Worm (Caenorhabditis elegans) whole organism, young adult: ENCODE data around the gene F14D2.5.

ENCODE experiments used
- B0035.1 ChIP-seq: sonication (generic microtip); optimal IDR thresholded peaks from 2 replicates; lab custom pipeline; 2016; ENCODE audit warnings: missing genetic modification characterization, mild to moderate bottlenecking, missing compliant biosample characterization, missing genotype, missing genetic modification reagents
- C06A6.2 ChIP-seq: fragments of 200-800 bp; sonication (Bioruptor generic); conservative IDR thresholded peaks from 2 replicates; pipeline ENCODE4 v1.3.6; 2022; ENCODE audit warnings: missing genetic modification characterization, missing compliant biosample characterization
- F22D6.2 ChIP-seq: sonication (generic microtip); optimal IDR thresholded peaks from 2 replicates; lab custom pipeline; 2016; ENCODE audit warnings: mild to moderate bottlenecking, missing genetic modification characterization, missing compliant biosample characterization
- F33H1.4 ChIP-seq: fragments of 200-800 bp; sonication (Bioruptor generic); IDR thresholded peaks from 2 replicates; pipeline ENCODE4 v1.3.6; 2022; ENCODE audit warnings: missing genetic modification reagents, missing genetic modification characterization, missing compliant biosample characterization
- F49E8.2 ChIP-seq: sonication (generic microtip); optimal IDR thresholded peaks from 3 replicates; lab custom pipeline; 2017; ENCODE audit warnings: missing genetic modification characterization, mild to moderate bottlenecking, missing compliant biosample characterization, antibody characterized with exemption, moderate library complexity; ENCODE audit not compliant: insufficient read depth
- T07F8.4 ChIP-seq: sonication (generic microtip); optimal IDR thresholded peaks from 2 replicates; lab custom pipeline; 2016; ENCODE audit warnings: mild to moderate bottlenecking, missing genetic modification characterization, moderate library complexity, missing compliant biosample characterization
- Y56A3A.18 ChIP-seq: fragments of 200-800 bp; sonication (Bioruptor generic); IDR thresholded peaks from 2 replicates; pipeline ENCODE4 v1.3.6; 2022; ENCODE audit warnings: missing genetic modification reagents, missing genetic modification characterization, missing compliant biosample characterization
- akir-1 ChIP-seq: fragments of 200-800 bp; sonication (Bioruptor generic); optimal IDR thresholded peaks from 2 replicates; lab custom pipeline; 2018; ENCODE audit warnings: mild to moderate bottlenecking, missing genetic modification characterization, moderate library complexity, missing compliant biosample characterization
- ccch-3 ChIP-seq: fragments of 200-800 bp; sonication (Bioruptor generic); optimal IDR thresholded peaks from 2 replicates; lab custom pipeline; 2018; ENCODE audit warnings: mild to moderate bottlenecking, missing genetic modification characterization, missing compliant biosample characterization
- cebp-1 ChIP-seq, 2 experiments: fragments of 200-800 bp in 1 of 2; sonication (Bioruptor generic) in 1 of 2; sonication (generic microtip) in 1 of 2; IDR thresholded peaks in 1 of 2; optimal IDR thresholded peaks in 1 of 2; 2 replicates each; pipeline versions ENCODE4 v1.3.6 to Lab custom; 2017 to 2022; ENCODE audit warnings: missing compliant biosample characterization in 2 of 2, missing genetic modification characterization in 2 of 2, mild to moderate bottlenecking in 1 of 2, missing genetic modification reagents in 1 of 2, moderate library complexity in 1 of 2
- cebp-2 ChIP-seq: fragments of 200-800 bp; sonication (Bioruptor generic); IDR thresholded peaks from 2 replicates; pipeline ENCODE4 v1.3.6; 2022; ENCODE audit warnings: missing genetic modification characterization, missing compliant biosample characterization
- dox-1 ChIP-seq: fragments of 200-800 bp; sonication (Bioruptor generic); IDR thresholded peaks from 2 replicates; pipeline ENCODE4 v1.3.6; 2022; ENCODE audit warnings: missing genetic modification reagents, missing genetic modification characterization, missing compliant biosample characterization
- egl-44 ChIP-seq: fragments of 200-800 bp; sonication (Bioruptor generic); IDR thresholded peaks from 2 replicates; pipeline ENCODE4 v1.3.6; 2022; ENCODE audit warnings: missing genetic modification reagents, missing genetic modification characterization, missing compliant biosample characterization
- egrh-3 ChIP-seq: fragments of 200-800 bp; sonication (Bioruptor generic); IDR thresholded peaks from 2 replicates; pipeline ENCODE4 v1.3.6; 2022; ENCODE audit warnings: missing genetic modification reagents, missing genetic modification characterization, missing compliant biosample characterization
- ets-4 ChIP-seq: fragments of 200-800 bp; sonication (Bioruptor generic); optimal IDR thresholded peaks from 2 replicates; lab custom pipeline; 2018; ENCODE audit warnings: mild to moderate bottlenecking, missing genetic modification characterization, missing compliant biosample characterization
- fkh-3 ChIP-seq: sonication (generic microtip); optimal IDR thresholded peaks from 2 replicates; lab custom pipeline; 2016; ENCODE audit warnings: mild to moderate bottlenecking, missing genetic modification characterization, missing compliant biosample characterization
- him-1 ChIP-seq: sonication (generic microtip); optimal IDR thresholded peaks from 2 replicates; lab custom pipeline; 2016; ENCODE audit warnings: missing genotype, missing genetic modification reagents, missing genetic modification characterization, missing compliant biosample characterization
- hmg-1.2 ChIP-seq: fragments of 200-800 bp; sonication (Bioruptor generic); IDR thresholded peaks from 2 replicates; pipeline ENCODE4 v1.3.6; 2022; ENCODE audit warnings: missing genetic modification reagents, missing genetic modification characterization, missing compliant biosample characterization
- hsf-1 ChIP-seq: fragments of 200-800 bp; sonication (Bioruptor generic); IDR thresholded peaks from 2 replicates; pipeline ENCODE4 v1.3.6; 2022; ENCODE audit warnings: missing genetic modification reagents, missing genetic modification characterization, missing compliant biosample characterization
- let-526 ChIP-seq: fragments of 200-800 bp; sonication (Bioruptor generic); IDR thresholded peaks from 2 replicates; pipeline ENCODE4 v1.3.6; 2022; ENCODE audit warnings: missing genetic modification reagents, missing genetic modification characterization, missing compliant biosample characterization
- lir-1 ChIP-seq: fragments of 200-800 bp; sonication (Bioruptor generic); conservative IDR thresholded peaks from 2 replicates; pipeline ENCODE4 v1.3.6; 2022; ENCODE audit warnings: missing genetic modification reagents, missing genetic modification characterization, missing compliant biosample characterization
- lsy-27 ChIP-seq: sonication (generic microtip); optimal IDR thresholded peaks from 2 replicates; lab custom pipeline; 2017; ENCODE audit warnings: missing genetic modification characterization, mild to moderate bottlenecking, missing compliant biosample characterization, antibody characterized with exemption, missing genotype, borderline replicate concordance; ENCODE audit not compliant: insufficient read depth
- madf-10 ChIP-seq: sonication (generic microtip); optimal IDR thresholded peaks from 2 replicates; lab custom pipeline; 2016; ENCODE audit warnings: mild to moderate bottlenecking, missing genetic modification characterization, missing compliant biosample characterization
- madf-6 ChIP-seq: fragments of 200-800 bp; sonication (Bioruptor generic); IDR thresholded peaks from 2 replicates; pipeline ENCODE4 v1.3.6; 2022; ENCODE audit warnings: missing genetic modification reagents, missing genetic modification characterization, missing compliant biosample characterization
- nhr-27 ChIP-seq: fragments of 200-800 bp; sonication (Bioruptor generic); optimal IDR thresholded peaks from 2 replicates; lab custom pipeline; 2018; ENCODE audit warnings: mild to moderate bottlenecking, missing genetic modification characterization, moderate library complexity, missing compliant biosample characterization
- pbrm-1 ChIP-seq: fragments of 200-800 bp; sonication (Bioruptor generic); IDR thresholded peaks from 2 replicates; pipeline ENCODE4 v1.3.6; 2022; ENCODE audit warnings: missing genetic modification reagents, missing genetic modification characterization, missing compliant biosample characterization
- sdz-38 ChIP-seq: sonication (generic microtip); optimal IDR thresholded peaks from 2 replicates; lab custom pipeline; 2016; ENCODE audit warnings: missing genotype, missing genetic modification characterization, missing compliant biosample characterization
- sea-2 ChIP-seq: fragments of 200-800 bp; sonication (Bioruptor generic); IDR thresholded peaks from 2 replicates; pipeline ENCODE4 v1.3.6; 2022; ENCODE audit warnings: missing genetic modification characterization, missing compliant biosample characterization
- snpc-1.3 ChIP-seq: sonication (generic microtip); optimal IDR thresholded peaks from 2 replicates; lab custom pipeline; 2017; ENCODE audit warnings: missing genetic modification characterization, mild to moderate bottlenecking, missing compliant biosample characterization, antibody characterized with exemption, moderate library complexity, missing genotype, missing genetic modification reagents; ENCODE audit not compliant: insufficient read depth
- somi-1 ChIP-seq: fragments of 200-800 bp; sonication (Bioruptor generic); optimal IDR thresholded peaks from 2 replicates; lab custom pipeline; 2018; ENCODE audit warnings: mild to moderate bottlenecking, missing genetic modification characterization, missing compliant biosample characterization
- tbx-9 ChIP-seq: sonication (generic microtip); optimal IDR thresholded peaks from 2 replicates; lab custom pipeline; 2016; ENCODE audit warnings: borderline replicate concordance, missing genetic modification characterization, inconsistent platforms, missing compliant biosample characterization
- tlf-1 ChIP-seq: fragments of 200-800 bp; sonication (Bioruptor generic); optimal IDR thresholded peaks from 2 replicates; lab custom pipeline; 2018; ENCODE audit warnings: mild to moderate bottlenecking, missing genetic modification characterization, missing compliant biosample characterization
- unc-130 ChIP-seq: sonication (generic microtip); optimal IDR thresholded peaks from 2 replicates; lab custom pipeline; 2016; ENCODE audit warnings: missing genetic modification reagents, missing genetic modification characterization, missing compliant biosample characterization
- xnd-1 ChIP-seq: sonication (generic microtip); optimal IDR thresholded peaks from 2 replicates; lab custom pipeline; 2016; ENCODE audit warnings: missing genotype, missing genetic modification reagents, missing genetic modification characterization, missing compliant biosample characterization
- zfh-2 ChIP-seq: fragments of 200-800 bp; sonication (Bioruptor generic); conservative IDR thresholded peaks from 2 replicates; pipeline ENCODE4 v1.3.6; 2022; ENCODE audit warnings: missing genetic modification reagents, missing genetic modification characterization, missing compliant biosample characterization
- zim-3 ChIP-seq: sonication (generic microtip); optimal IDR thresholded peaks from 2 replicates; lab custom pipeline; 2017; ENCODE audit warnings: mild to moderate bottlenecking, missing genetic modification characterization, moderate library complexity, missing compliant biosample characterization
- ztf-25 ChIP-seq: fragments of 200-800 bp; sonication (Bioruptor generic); IDR thresholded peaks from 2 replicates; pipeline ENCODE4 v1.3.6; 2022; ENCODE audit warnings: missing genetic modification reagents, missing genetic modification characterization, missing compliant biosample characterization

F14D2.5 gene

DNA sequence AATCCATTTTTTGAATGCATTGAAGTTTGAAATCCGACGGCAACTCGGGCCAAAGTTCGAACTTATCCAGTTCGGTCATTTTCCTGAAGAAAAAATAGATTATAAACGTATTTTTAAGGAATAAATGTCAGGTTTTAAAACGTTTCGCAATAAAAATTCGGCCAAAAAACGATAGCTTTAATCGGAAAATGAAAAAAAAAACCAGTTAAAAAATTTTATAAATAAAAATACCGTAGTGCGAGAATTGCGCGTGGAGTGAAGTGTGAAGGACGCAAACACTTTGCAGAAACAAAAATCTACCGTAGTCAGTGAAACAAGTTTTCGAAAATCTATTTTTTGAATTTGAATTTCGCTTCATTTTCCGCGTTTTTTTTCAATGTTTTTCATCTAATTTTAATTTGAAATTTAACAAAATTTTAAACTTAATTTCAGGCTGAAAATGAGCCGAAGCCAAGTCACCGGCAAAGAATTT is 9.5 kb downstream of the F14D2.5 start, which contains the start of gene F14D2.8 (continued):
- TF ChIP-seq cebp-1 (GFP tag; IDR thresholded peaks at IDR 0.05; lab: Robert Waterston, UW), result no peak
- no peak for TF ChIP-seq cebp-1 (tag; optimal IDR thresholded peaks at IDR 0.05; lab: Kevin White, UChicago)
- TF ChIP-seq Y56A3A.18 (GFP tag; lab: Robert Waterston, UW), result no peak
- TF ChIP-seq lir-1 (GFP tag; lab: Robert Waterston, UW), result no peak
- peak; percentile 68 for TF ChIP-seq madf-6 (GFP tag; lab: Robert Waterston, UW)
- no peak for TF ChIP-seq him-1 (tag; lab: Kevin White, UChicago)
- TF ChIP-seq B0035.1 (tag; lab: Kevin White, UChicago), result no peak
- no peak for TF ChIP-seq tbx-9 (tag; lab: Kevin White, UChicago)
- no peak for TF ChIP-seq C06A6.2 (GFP tag; lab: Robert Waterston, UW)
- TF ChIP-seq, all 124 proteins: peak for 4

DNA sequence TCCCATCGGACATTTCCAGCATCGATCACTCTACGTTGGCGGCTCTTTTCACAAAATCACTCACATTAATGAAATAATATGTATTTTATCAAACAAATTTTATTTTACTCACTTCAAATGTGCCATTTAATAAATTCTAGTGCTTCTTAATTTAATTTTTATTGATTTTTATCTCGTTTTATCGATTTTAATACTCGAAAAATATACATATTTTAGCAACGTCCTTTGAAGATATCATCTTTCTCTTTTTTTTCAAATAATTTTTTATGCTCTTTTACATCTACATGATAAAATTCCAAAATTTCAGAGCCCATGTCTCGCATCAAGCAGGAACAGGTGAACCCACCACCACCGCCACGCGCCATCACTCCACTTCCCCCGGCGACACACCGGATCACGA is 18.5 kb downstream of the F14D2.5 start, which contains the start of the genes lido-14 and bath-27:
TSS of gene lido-14 (plus strand) at position 301 of the 400 bp plus-strand sequence.
TSS of gene bath-27 (plus strand) at position 306 of the 400 bp plus-strand sequence.
- no peak for TF ChIP-seq fkh-3 (tag; lab: Kevin White, UChicago)
- TF ChIP-seq zim-3 (tag; lab: Kevin White, UChicago), result no peak
- no peak for TF ChIP-seq nhr-27 (tag; lab: Kevin White, UChicago)
- no peak for TF ChIP-seq ets-4 (GFP tag; lab: Kevin White, UChicago)
- no peak for TF ChIP-seq egrh-3
- TF ChIP-seq zfh-2 (GFP tag; lab: Robert Waterston, UW), result no peak
- no peak for TF ChIP-seq sdz-38 (tag; lab: Kevin White, UChicago)
- TF ChIP-seq F22D6.2 (tag; lab: Kevin White, UChicago), result no peak
- TF ChIP-seq cebp-1 (GFP tag; IDR thresholded peaks at IDR 0.05; lab: Robert Waterston, UW), result no peak
- no peak for TF ChIP-seq cebp-1 (tag; optimal IDR thresholded peaks at IDR 0.05; lab: Kevin White, UChicago)
- TF ChIP-seq ztf-25 (GFP tag; lab: Robert Waterston, UW), result no peak
- TF ChIP-seq, all 124 proteins: peak for 0

ce11 chrII:3365569-3365968 is 25.2 kb downstream of the F14D2.5 start:
- TF ChIP-seq dox-1, result peak; percentile 69
- peak; percentile 45 for TF ChIP-seq F33H1.4
- 0 out of 2 replicates have a peak, but pooled peaks have one; percentile 20 for TF ChIP-seq madf-6 (GFP tag; lab: Robert Waterston, UW)
- 0 out of 2 replicates have a peak, but pooled peaks have one; percentile 42 for TF ChIP-seq cebp-2 (GFP tag; lab: Robert Waterston, UW)
- TF ChIP-seq pbrm-1 (GFP tag; lab: Robert Waterston, UW), result 0 out of 2 replicates have a peak, but pooled peaks have one; percentile 44
- peak; percentile 96 for TF ChIP-seq hsf-1 (GFP tag; lab: Robert Waterston, UW)
- TF ChIP-seq, all 124 proteins: peak for 6; not testable (repeated sequence) for 118

ce11 chrII:3367100-3367499 is 26.7 kb downstream of the F14D2.5 start, which contains the start of gene Y49F6C.6:
Y49F6C.6 (minus strand) TSS chrII:3367200.
- TF ChIP-seq ccch-3 (no peak), madf-6 (GFP tag; lab: Robert Waterston, UW) (no peak), akir-1 (GFP tag; lab: Kevin White, UChicago) (no peak), let-526 (GFP tag; lab: Robert Waterston, UW) (no peak), T07F8.4 (tag; lab: Kevin White, UChicago) (no peak), sea-2 (GFP tag; lab: Robert Waterston, UW) (no peak), snpc-1.3 (tag; lab: Kevin White, UChicago) (no peak), hmg-1.2 (GFP tag; lab: Robert Waterston, UW) (no peak), madf-10 (tag; lab: Kevin White, UChicago) (no peak), ztf-25 (GFP tag; lab: Robert Waterston, UW) (no peak), somi-1 (GFP tag; lab: Kevin White, UChicago) (no peak), xnd-1 (tag; lab: Kevin White, UChicago) (no peak), unc-130 (GFP tag; lab: Kevin White, UChicago) (no peak), sdz-38 (tag; lab: Kevin White, UChicago) (no peak), lsy-27 (tag; lab: Kevin White, UChicago) (no peak), tbx-9 (tag; lab: Kevin White, UChicago) (no peak), F49E8.2 (tag; lab: Kevin White, UChicago) (no peak), egl-44 (GFP tag; lab: Robert Waterston, UW) (no peak), tlf-1 (no peak)
